Worm (Caenorhabditis elegans) whole organism, L1 larva: ENCODE data around the gene rpb-2.

Experiments
- C04F5.9 ChIP-seq: sonication (generic microtip); optimal IDR thresholded peaks from 2 replicates; lab custom pipeline; 2016; ENCODE audit warnings: missing genetic modification characterization, missing compliant biosample characterization
- C34B4.2 ChIP-seq: sonication (generic microtip); optimal IDR thresholded peaks from 2 replicates; lab custom pipeline; 2017; ENCODE audit warnings: mild to moderate bottlenecking, missing genetic modification characterization, missing compliant biosample characterization
- Y116A8C.19 ChIP-seq: sonication (generic microtip); optimal IDR thresholded peaks from 2 replicates; lab custom pipeline; 2016; ENCODE audit warnings: missing compliant biosample characterization, missing genetic modification characterization, borderline replicate concordance
- ama-1 ChIP-seq: fragments of 150-350 bp; optimal IDR thresholded peaks from 2 replicates; lab custom pipeline; 2014
- blmp-1 ChIP-seq: fragments of 150-350 bp; optimal IDR thresholded peaks from 2 replicates; lab custom pipeline; 2014; ENCODE audit warnings: missing biosample characterization, missing genetic modification characterization
- ceh-63 ChIP-seq: fragments of 200-800 bp; sonication (Bioruptor generic); optimal IDR thresholded peaks from 2 replicates; lab custom pipeline; 2018; ENCODE audit warnings: mild to moderate bottlenecking, missing genetic modification characterization, missing compliant biosample characterization
- ceh-8 ChIP-seq: fragments of 200-800 bp; sonication (Bioruptor generic); optimal IDR thresholded peaks from 2 replicates; lab custom pipeline; 2018; ENCODE audit warnings: mild to moderate bottlenecking, missing genetic modification characterization, moderate library complexity, missing compliant biosample characterization
- ceh-82 ChIP-seq, 3 experiments: fragments of 150-350 bp in 1 of 3; sonication (generic microtip) in 2 of 3; optimal IDR thresholded peaks; 2 replicates each; lab custom pipeline; 2014 to 2017; ENCODE audit warnings: missing biosample characterization in 3 of 3, missing genetic modification characterization in 3 of 3
- ceh-90 ChIP-seq: sonication (generic microtip); optimal IDR thresholded peaks from 2 replicates; lab custom pipeline; 2016; ENCODE audit warnings: missing genetic modification characterization, missing compliant biosample characterization
- ces-1 ChIP-seq: fragments of 150-350 bp; optimal IDR thresholded peaks from 2 replicates; lab custom pipeline; 2014; ENCODE audit warnings: missing biosample characterization, missing genetic modification reagents, missing genetic modification characterization
- dsc-1 ChIP-seq: sonication (generic microtip); optimal IDR thresholded peaks from 2 replicates; lab custom pipeline; 2016; ENCODE audit warnings: mild to moderate bottlenecking, missing genetic modification characterization, missing compliant biosample characterization
- egl-27 ChIP-seq, 2 experiments: fragments of 150-350 bp in 1 of 2; sonication (generic microtip); optimal IDR thresholded peaks; 3 replicates each; lab custom pipeline; 2017 to 2018; ENCODE audit warnings: missing biosample characterization in 2 of 2, missing genetic modification characterization in 2 of 2, missing genetic modification reagents in 2 of 2
- fos-1 ChIP-seq: fragments of 150-350 bp; optimal IDR thresholded peaks from 2 replicates; lab custom pipeline; 2014; ENCODE audit warnings: missing biosample characterization, missing genetic modification characterization
- hlh-4 ChIP-seq: sonication (generic microtip); optimal IDR thresholded peaks from 2 replicates; lab custom pipeline; 2016; ENCODE audit warnings: mild to moderate bottlenecking, missing genetic modification characterization, missing compliant biosample characterization
- hpl-2 ChIP-seq: fragments of 150-350 bp; optimal IDR thresholded peaks from 2 replicates; lab custom pipeline; 2014; ENCODE audit warnings: missing biosample characterization, missing genetic modification reagents, missing genetic modification characterization
- isw-1 ChIP-seq: fragments of 200-800 bp; sonication (Bioruptor generic); IDR thresholded peaks from 2 replicates; pipeline ENCODE4 v1.3.6; 2022; ENCODE audit warnings: missing genetic modification characterization, missing compliant biosample characterization
- jun-1 ChIP-seq: fragments of 150-350 bp; optimal IDR thresholded peaks from 2 replicates; lab custom pipeline; 2014; ENCODE audit warnings: missing biosample characterization, missing genetic modification reagents, missing genetic modification characterization
- lin-13 ChIP-seq: fragments of 150-350 bp; optimal IDR thresholded peaks from 2 replicates; lab custom pipeline; 2014; ENCODE audit warnings: missing biosample characterization, missing genetic modification reagents, missing genetic modification characterization
- lin-14 ChIP-seq: fragments of 200-800 bp; sonication (Bioruptor generic); optimal IDR thresholded peaks from 2 replicates; lab custom pipeline; 2018; ENCODE audit warnings: mild to moderate bottlenecking, missing genetic modification characterization, moderate library complexity, missing compliant biosample characterization
- lin-15B ChIP-seq: fragments of 150-350 bp; sonication (generic microtip); optimal IDR thresholded peaks from 3 replicates; lab custom pipeline; 2014; ENCODE audit warnings: missing biosample characterization, missing genetic modification characterization
- lin-35 ChIP-seq, 2 experiments: fragments of 150-350 bp; optimal IDR thresholded peaks; 2 replicates each; lab custom pipeline; 2014; ENCODE audit warnings: missing biosample characterization in 2 of 2, missing genetic modification characterization in 2 of 2, missing genetic modification reagents in 2 of 2
- lin-39 ChIP-seq: fragments of 150-350 bp; optimal IDR thresholded peaks from 2 replicates; lab custom pipeline; 2014; ENCODE audit warnings: missing biosample characterization, missing genetic modification reagents, missing genetic modification characterization
- lir-3 ChIP-seq: sonication (generic microtip); optimal IDR thresholded peaks from 2 replicates; lab custom pipeline; 2016; ENCODE audit warnings: mild to moderate bottlenecking, missing genetic modification characterization, moderate library complexity, missing compliant biosample characterization; ENCODE audit not compliant: poor library complexity
- mab-9 ChIP-seq: fragments of 200-800 bp; sonication (Bioruptor generic); IDR thresholded peaks from 2 replicates; pipeline ENCODE4 v1.3.6; 2022; ENCODE audit warnings: missing genetic modification reagents, missing genetic modification characterization, missing compliant biosample characterization
- mep-1 ChIP-seq: fragments of 150-350 bp; optimal IDR thresholded peaks from 2 replicates; lab custom pipeline; 2014; ENCODE audit warnings: missing biosample characterization, missing genetic modification characterization
- nhr-12 ChIP-seq: sonication (generic microtip); optimal IDR thresholded peaks from 2 replicates; lab custom pipeline; 2017; ENCODE audit warnings: missing biosample characterization, missing genetic modification characterization
- nhr-19 ChIP-seq: fragments of 200-800 bp; sonication (Bioruptor generic); conservative IDR thresholded peaks from 2 replicates; pipeline ENCODE4 v1.3.6; 2022; ENCODE audit warnings: missing genetic modification characterization, missing compliant biosample characterization
- nhr-20 ChIP-seq: sonication (generic microtip); optimal IDR thresholded peaks from 2 replicates; lab custom pipeline; 2016; ENCODE audit warnings: mild to moderate bottlenecking, missing genetic modification characterization, missing compliant biosample characterization
- nhr-237 ChIP-seq: fragments of 150-350 bp; optimal IDR thresholded peaks from 2 replicates; lab custom pipeline; 2014; ENCODE audit warnings: missing biosample characterization, missing genetic modification characterization
- nhr-71 ChIP-seq: sonication (generic microtip); optimal IDR thresholded peaks from 2 replicates; lab custom pipeline; 2016; ENCODE audit warnings: mild to moderate bottlenecking, missing genetic modification characterization, moderate library complexity, missing compliant biosample characterization
- nhr-76 ChIP-seq: sonication (generic microtip); optimal IDR thresholded peaks from 2 replicates; lab custom pipeline; 2017; ENCODE audit warnings: missing biosample characterization, missing genetic modification characterization
- nhr-77 ChIP-seq: fragments of 150-350 bp; optimal IDR thresholded peaks from 2 replicates; lab custom pipeline; 2014; ENCODE audit warnings: missing biosample characterization, missing genetic modification characterization
- nhr-85 ChIP-seq: sonication (generic microtip); peaks from one replicate; lab custom pipeline; 2016; ENCODE audit warnings: missing genetic modification characterization, inconsistent platforms, missing compliant biosample characterization
- pag-3 ChIP-seq: sonication (generic microtip); optimal IDR thresholded peaks from 2 replicates; lab custom pipeline; 2017; ENCODE audit warnings: missing genetic modification characterization, mild to moderate bottlenecking, missing compliant biosample characterization, antibody characterized with exemption, borderline replicate concordance; ENCODE audit not compliant: insufficient read depth
- pax-3 ChIP-seq: fragments of 200-800 bp; sonication (Bioruptor generic); optimal IDR thresholded peaks from 2 replicates; lab custom pipeline; 2018; ENCODE audit warnings: mild to moderate bottlenecking, missing genetic modification characterization, moderate library complexity, missing compliant biosample characterization
- rnt-1 ChIP-seq: sonication (generic microtip); optimal IDR thresholded peaks from 2 replicates; lab custom pipeline; 2016; ENCODE audit warnings: mild to moderate bottlenecking, missing genetic modification characterization, moderate library complexity, missing compliant biosample characterization
- skn-1 ChIP-seq: fragments of 150-350 bp; optimal IDR thresholded peaks from 2 replicates; lab custom pipeline; 2014; ENCODE audit warnings: missing biosample characterization, missing genetic modification characterization
- sox-4 ChIP-seq: sonication (generic microtip); optimal IDR thresholded peaks from 2 replicates; lab custom pipeline; 2016; ENCODE audit warnings: missing genetic modification characterization, missing compliant biosample characterization
- sptf-1 ChIP-seq: fragments of 150-350 bp; optimal IDR thresholded peaks from 2 replicates; lab custom pipeline; 2014; ENCODE audit warnings: missing biosample characterization, missing genetic modification characterization
- sup-37 ChIP-seq: fragments of 200-800 bp; sonication (Bioruptor generic); optimal IDR thresholded peaks from 2 replicates; lab custom pipeline; 2018; ENCODE audit warnings: mild to moderate bottlenecking, missing genetic modification characterization, missing compliant biosample characterization
- swsn-7 ChIP-seq: sonication (generic microtip); optimal IDR thresholded peaks from 2 replicates; lab custom pipeline; 2016; ENCODE audit warnings: missing genetic modification characterization, missing compliant biosample characterization
- tlp-1 ChIP-seq: fragments of 150-350 bp; optimal IDR thresholded peaks from 2 replicates; lab custom pipeline; 2014; ENCODE audit warnings: missing biosample characterization, missing genetic modification characterization
- unc-130 ChIP-seq: fragments of 150-350 bp; optimal IDR thresholded peaks from 2 replicates; lab custom pipeline; 2017; ENCODE audit warnings: missing biosample characterization, missing genetic modification characterization, inconsistent platforms
- unc-30 ChIP-seq: sonication (generic microtip); optimal IDR thresholded peaks from 2 replicates; lab custom pipeline; 2017; ENCODE audit warnings: missing biosample characterization, missing genetic modification characterization
- unc-62 ChIP-seq: fragments of 150-350 bp; optimal IDR thresholded peaks from 2 replicates; lab custom pipeline; 2014; ENCODE audit warnings: missing biosample characterization, missing genetic modification reagents, missing genetic modification characterization
- unc-86 ChIP-seq: sonication (generic microtip); optimal IDR thresholded peaks from 2 replicates; lab custom pipeline; 2016; ENCODE audit warnings: missing genetic modification characterization, missing compliant biosample characterization
- zag-1 ChIP-seq: fragments of 150-350 bp; optimal IDR thresholded peaks from 2 replicates; lab custom pipeline; 2014; ENCODE audit warnings: missing biosample characterization, missing genetic modification characterization
- zip-4 ChIP-seq: fragments of 200-800 bp; sonication (Bioruptor generic); optimal IDR thresholded peaks from 2 replicates; lab custom pipeline; 2018; ENCODE audit warnings: mild to moderate bottlenecking, missing genetic modification characterization, moderate library complexity, missing compliant biosample characterization
- ztf-11 ChIP-seq, 2 experiments: sonication (generic microtip); optimal IDR thresholded peaks; 2 replicates each; lab custom pipeline; 2016 to 2017; ENCODE audit warnings: missing genetic modification characterization in 2 of 2, missing biosample characterization in 1 of 2, missing compliant biosample characterization in 1 of 2
- ztf-4 ChIP-seq: fragments of 150-350 bp; optimal IDR thresholded peaks from 2 replicates; lab custom pipeline; 2014; ENCODE audit warnings: missing biosample characterization, missing genetic modification characterization

Gene rpb-2

DNA sequence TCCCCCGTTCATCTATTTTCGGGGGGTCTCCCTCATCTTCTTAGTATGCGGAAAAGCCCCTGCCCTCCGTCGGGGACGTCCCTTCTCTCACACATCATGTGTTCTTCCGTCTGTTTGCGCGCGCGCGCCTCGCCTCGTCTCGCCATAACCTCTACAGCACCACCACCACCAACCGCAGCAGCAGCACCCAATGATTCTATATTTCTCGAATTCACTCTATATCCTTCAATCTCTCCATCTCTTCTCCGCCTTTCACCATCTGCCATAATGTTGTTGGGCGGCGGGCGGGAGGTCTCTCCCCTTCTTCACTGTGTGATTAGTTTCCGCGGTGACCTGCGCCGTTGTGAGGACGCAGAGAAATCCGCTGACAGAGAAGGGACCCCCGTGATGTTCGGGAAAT lies 8.0 kb downstream of the rpb-2 start:
- peak; percentile 0 for TF ChIP-seq nhr-71 (tag; lab: Kevin White, UChicago)
- TF ChIP-seq nhr-237 (tag; lab: Kevin White, UChicago) = no peak
- peak; percentile 7 for TF ChIP-seq unc-86
- TF ChIP-seq lin-14 (GFP tag; lab: Kevin White, UChicago) = peak; percentile 4
- TF ChIP-seq zip-4 (GFP tag; lab: Kevin White, UChicago) = no peak
- peak in 1 of 3 experiments; percentile 0 for TF ChIP-seq ceh-82 (tag; optimal IDR thresholded peaks at IDR 0.05; lab: Kevin White, UChicago)
- TF ChIP-seq mep-1 (tag; lab: Kevin White, UChicago) = peak; percentile 2
- TF ChIP-seq jun-1 (tag; lab: Kevin White, UChicago) = no peak
- TF ChIP-seq isw-1 (GFP tag; lab: Robert Waterston, UW) = 0 out of 2 replicates have a peak, but pooled peaks have one; percentile 10
- TF ChIP-seq lin-35 (GFP tag; optimal IDR thresholded peaks at IDR 0.05; lab: Kevin White, UChicago) = no peak
- TF ChIP-seq unc-30 (tag; lab: Kevin White, UChicago) = no peak

DNA sequence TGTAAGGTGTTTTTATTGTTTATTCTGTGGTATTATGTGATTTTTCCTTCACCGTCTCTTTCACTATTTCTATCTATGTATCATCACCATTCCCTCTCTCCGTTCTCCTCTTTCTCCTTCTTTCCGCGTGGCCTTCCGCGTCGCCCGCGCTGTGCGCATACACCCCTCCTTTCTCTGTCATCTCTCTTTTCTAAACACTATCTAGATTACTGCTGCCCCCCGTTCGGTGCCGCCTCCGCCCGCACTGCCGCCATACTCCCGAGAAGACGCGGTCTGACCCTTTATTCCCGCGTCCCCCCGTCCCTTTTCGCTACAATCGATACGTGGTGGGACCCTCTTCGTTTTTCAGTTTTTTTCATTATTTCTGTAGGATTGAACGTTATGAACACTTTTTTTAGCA lies 9.3 kb downstream of the rpb-2 start:
- TF ChIP-seq blmp-1 (tag; lab: Kevin White, UChicago) (peak; percentile 12), C04F5.9 (no peak)

DNA sequence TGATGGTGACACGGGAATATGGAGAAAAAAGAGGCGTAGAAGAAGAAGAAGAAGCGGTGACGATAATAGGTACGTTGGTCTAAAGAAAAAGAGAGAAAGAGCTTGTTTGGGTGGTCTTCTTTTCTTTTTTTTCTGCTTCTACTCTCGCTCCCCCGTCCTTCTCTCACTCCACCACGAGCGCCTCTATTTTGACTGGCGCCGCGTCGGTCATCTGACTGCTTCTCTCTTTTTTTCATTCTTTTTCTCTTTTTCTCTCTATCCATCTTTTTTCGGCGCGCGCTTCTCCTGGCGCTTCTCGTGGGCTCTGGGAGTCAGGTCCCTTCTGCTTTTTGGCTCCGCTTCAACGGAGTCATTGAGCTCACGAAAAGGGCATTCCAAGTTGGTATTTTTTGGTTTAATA lies 11.0 kb downstream of the rpb-2 start:
- TF ChIP-seq hpl-2 (GFP tag; lab: Kevin White, UChicago) (no peak), C34B4.2 (tag; lab: Kevin White, UChicago) (no peak), nhr-77 (no peak), nhr-12 (no peak), sox-4 (tag; lab: Kevin White, UChicago) (no peak), egl-27 (tag; optimal IDR thresholded peaks at IDR 0.05; lab: Kevin White, UChicago) (no peak), lin-39 (no peak), ceh-8 (GFP tag; lab: Kevin White, UChicago) (no peak), skn-1 (tag; lab: Kevin White, UChicago) (no peak), mab-9 (no peak), ces-1 (GFP tag; lab: Kevin White, UChicago) (no peak), blmp-1 (tag; lab: Kevin White, UChicago) (no peak), unc-62 (GFP tag; lab: Kevin White, UChicago) (no peak), swsn-7 (tag; lab: Kevin White, UChicago) (peak; percentile 44), pag-3 (tag; lab: Kevin White, UChicago) (no peak), Y116A8C.19 (tag; lab: Kevin White, UChicago) (no peak), ztf-11 (tag; optimal IDR thresholded peaks at IDR 0.05; lab: Kevin White, UChicago) (no peak), nhr-19 (no peak), lin-15B (no peak), dsc-1 (tag; lab: Kevin White, UChicago) (no peak), C04F5.9 (no peak), ceh-90 (tag; lab: Kevin White, UChicago) (no peak), sup-37 (no peak), nhr-85 (no peak), ceh-63 (GFP tag; lab: Kevin White, UChicago) (no peak), ceh-82 (tag; optimal IDR thresholded peaks at IDR 0.05; lab: Kevin White, UChicago) (peak in 2 of 3 experiments; percentile 22 to 47), lin-13 (no peak), nhr-20 (tag; lab: Kevin White, UChicago) (peak; percentile 27), lir-3 (tag; lab: Kevin White, UChicago) (no peak), ama-1 (lab: Kevin White, UChicago) (no peak), isw-1 (GFP tag; lab: Robert Waterston, UW) (peak; percentile 29), rnt-1 (tag; lab: Kevin White, UChicago) (peak; percentile 41), tlp-1 (no peak), pax-3 (no peak), ztf-4 (tag; lab: Kevin White, UChicago) (no peak), hlh-4 (tag; lab: Kevin White, UChicago) (no peak), zag-1 (no peak), unc-130 (tag; lab: Kevin White, UChicago) (no peak), sptf-1 (no peak), nhr-76 (tag; lab: Kevin White, UChicago) (no peak), fos-1 (tag; lab: Kevin White, UChicago) (no peak)
